Fruit fly (Drosophila melanogaster): ENCODE data around the gene CG7953.

DNA sequence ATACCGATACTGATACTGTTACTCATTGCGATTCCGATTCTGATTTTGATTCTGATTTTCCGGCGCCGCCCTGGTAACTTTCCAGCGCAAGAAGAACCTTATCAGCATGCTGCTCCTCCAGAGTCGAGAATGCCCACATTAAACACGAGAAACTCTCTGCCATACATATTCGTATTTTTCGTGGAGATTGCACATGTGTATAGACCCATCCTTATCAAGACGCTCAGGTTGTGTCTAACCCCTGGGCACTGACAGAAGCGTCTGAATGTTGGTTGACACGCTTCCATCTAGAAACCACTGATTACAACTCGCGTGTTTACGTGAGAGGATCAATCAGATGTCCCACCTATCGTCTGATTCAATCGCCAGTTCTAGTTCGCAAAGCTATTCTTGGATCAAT, 42.6 kb upstream of the CG7953 start:
- TF ChIP-seq pan (optimal IDR thresholded peaks at IDR 0.05), result no peak
- no peak for TF ChIP-seq Dll (optimal IDR thresholded peaks at IDR 0.05)
- no peak for TF ChIP-seq psq (optimal IDR thresholded peaks at IDR 0.05)
- TF ChIP-seq CG8478 (optimal IDR thresholded peaks at IDR 0.05), result no peak
- TF ChIP-seq EcR (GFP tag; optimal IDR thresholded peaks at IDR 0.05), result no peak
